Worm (Caenorhabditis elegans) whole organism, L4/young adult: Measurements from ENCODE around the gene T23F2.5.

Experiments
- W03F9.2 ChIP-seq: fragments of 150-350 bp; optimal IDR thresholded peaks from 2 replicates; lab custom pipeline; 2014; ENCODE audit warnings: missing biosample characterization, missing genetic modification characterization
- dao-5 ChIP-seq: sonication (generic microtip); optimal IDR thresholded peaks from 2 replicates; lab custom pipeline; 2016; ENCODE audit warnings: missing genotype, missing genetic modification characterization, moderate library complexity, missing compliant biosample characterization
- him-1 ChIP-seq: sonication (generic microtip); optimal IDR thresholded peaks from 2 replicates; lab custom pipeline; 2016; ENCODE audit warnings: missing genotype, missing genetic modification reagents, missing genetic modification characterization, missing compliant biosample characterization

DNA sequence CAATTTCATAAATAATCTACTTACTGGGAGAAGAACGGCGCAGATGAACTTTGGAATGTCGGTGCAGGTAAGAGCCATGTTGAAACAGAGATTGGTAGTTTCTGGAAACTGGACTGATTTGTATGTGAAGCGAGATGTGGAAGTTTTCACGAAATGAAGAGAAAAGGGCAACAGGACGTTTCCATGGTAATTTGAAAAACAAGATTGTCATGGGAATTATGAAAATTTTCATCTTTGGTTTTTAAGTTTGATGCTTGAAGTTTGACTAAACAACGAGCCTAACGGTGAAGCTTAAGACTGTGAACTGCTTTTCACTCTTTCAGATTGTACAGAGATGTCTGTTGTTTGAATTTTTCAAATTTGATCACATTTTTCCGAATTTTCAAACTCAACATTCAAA lies 4.7 kb downstream of the T23F2.5 start, which contains the start of gene T23F2.3:
- TF ChIP-seq dao-5 (tag; lab: Kevin White, UChicago) (no peak), him-1 (no peak), W03F9.2 (tag; lab: Kevin White, UChicago) (no peak)
